Worm (Caenorhabditis elegans): ENCODE measurements around the gene sre-20.

ce11 chrV:12811810-12812209, 27.0 kb upstream of the sre-20 start:
- TF ChIP-seq hnd-1 (tag; optimal IDR thresholded peaks at IDR 0.05) (no peak), scrt-1 (GFP tag; IDR thresholded peaks at IDR 0.05) (no peak), ama-1 (optimal IDR thresholded peaks at IDR 0.05) (no peak), B0310.2 (tag; optimal IDR thresholded peaks at IDR 0.05) (no peak), ets-7 (tag; optimal IDR thresholded peaks at IDR 0.05) (no peak), pes-1 (GFP tag; IDR thresholded peaks at IDR 0.05) (no peak), tbx-11 (GFP tag; IDR thresholded peaks at IDR 0.05) (no peak), ceh-13 (GFP tag; optimal IDR thresholded peaks at IDR 0.05) (no peak), flt-1 (GFP tag; IDR thresholded peaks at IDR 0.05) (no peak)
